Fruit fly (Drosophila melanogaster): Measurements from ENCODE around the gene CG10650.

Gene CG10650

dm6 chr2L:19041590-19041989, 45.9 kb upstream of the CG10650 start, which contains the start of gene Catsup (continued):
- TF ChIP-seq hbn (GFP tag; IDR thresholded peaks at IDR 0.05; ENCODE audit: partially characterized antibody), result peak; percentile 67
- no peak for TF ChIP-seq Hr3 (GFP tag; optimal IDR thresholded peaks at IDR 0.05)
- TF ChIP-seq BEAF-32 (GFP tag; optimal IDR thresholded peaks at IDR 0.05), result peak; percentile 73
- TF ChIP-seq vnd (GFP tag; IDR thresholded peaks at IDR 0.05; ENCODE audit: partially characterized antibody), result peak; percentile 49; the same call in 1 of the 3 replicates
- peak; percentile 57; the same call in 1 of the 3 replicates for TF ChIP-seq Opbp (GFP tag; IDR thresholded peaks at IDR 0.05; ENCODE audit: partially characterized antibody)
- no peak for TF ChIP-seq lab (GFP tag; optimal IDR thresholded peaks at IDR 0.05)
- peak; percentile 78 for TF ChIP-seq Doc3 (GFP tag; IDR thresholded peaks at IDR 0.05; ENCODE audit: partially characterized antibody)
- peak; percentile 64 for TF ChIP-seq tna (GFP tag; IDR thresholded peaks at IDR 0.05; ENCODE audit: partially characterized antibody)
- TF ChIP-seq CG17328 (GFP tag; IDR thresholded peaks at IDR 0.05), result no peak
- no peak for TF ChIP-seq CG13296 (GFP tag; optimal IDR thresholded peaks at IDR 0.05)
- no peak for TF ChIP-seq NC2β (GFP tag; optimal IDR thresholded peaks at IDR 0.05)
- no peak for TF ChIP-seq CG10462 (GFP tag; optimal IDR thresholded peaks at IDR 0.05)
- TF ChIP-seq sr (GFP tag; IDR thresholded peaks at IDR 0.05), result no peak
- peak; percentile 78 for TF ChIP-seq CG30020 (tag; optimal IDR thresholded peaks at IDR 0.05)
- TF ChIP-seq emc (GFP tag; optimal IDR thresholded peaks at IDR 0.05), result no peak
- TF ChIP-seq H15 (GFP tag; IDR thresholded peaks at IDR 0.05), result no peak
- TF ChIP-seq kni (GFP tag; optimal IDR thresholded peaks at IDR 0.05), result no peak
- 0 out of 2 replicates have a peak, but pooled peaks have one; percentile 18 for TF ChIP-seq ato (GFP tag; IDR thresholded peaks at IDR 0.05; ENCODE audit: partially characterized antibody)
- TF ChIP-seq Sin3A (optimal IDR thresholded peaks at IDR 0.05), result peak; percentile 20
- TF ChIP-seq Eip74EF (GFP tag; optimal IDR thresholded peaks at IDR 0.05), result no peak
- peak; percentile 58; the same call in 1 of the 3 replicates for TF ChIP-seq hb (GFP tag; IDR thresholded peaks at IDR 0.05; ENCODE audit: partially characterized antibody)
- TF ChIP-seq HLH4C (GFP tag; IDR thresholded peaks at IDR 0.05; ENCODE audit: partially characterized antibody), result peak; percentile 77
- TF ChIP-seq nerfin-2 (GFP tag; IDR thresholded peaks at IDR 0.05; ENCODE audit: partially characterized antibody), result peak; percentile 56; the same call in 1 of the 2 replicates
- peak; percentile 61 for TF ChIP-seq Sry-δ (GFP tag; optimal IDR thresholded peaks at IDR 0.05)
- TF ChIP-seq CG3407 (GFP tag; optimal IDR thresholded peaks at IDR 0.05), result no peak
- peak; percentile 61 for TF ChIP-seq bbx (GFP tag; IDR thresholded peaks at IDR 0.05; ENCODE audit: partially characterized antibody)
- peak; percentile 33 for TF ChIP-seq CG10267 (tag; optimal IDR thresholded peaks at IDR 0.05)
- TF ChIP-seq Dp (GFP tag; optimal IDR thresholded peaks at IDR 0.05), result peak; percentile 21
- no peak for TF ChIP-seq chm (GFP tag; IDR thresholded peaks at IDR 0.05)
- TF ChIP-seq Hmx (GFP tag; optimal IDR thresholded peaks at IDR 0.05), result no peak
- no peak for TF ChIP-seq CG6683 (GFP tag; optimal IDR thresholded peaks at IDR 0.05)
- TF ChIP-seq Taf1 (GFP tag; IDR thresholded peaks at IDR 0.05), result no peak
- no peak for TF ChIP-seq tll (GFP tag; optimal IDR thresholded peaks at IDR 0.05)
- peak; percentile 82 for TF ChIP-seq CG7357 (GFP tag; IDR thresholded peaks at IDR 0.05)
- no peak for TF ChIP-seq CG7556 (GFP tag; optimal IDR thresholded peaks at IDR 0.05)
- no peak for TF ChIP-seq CG2889 (GFP tag; IDR thresholded peaks at IDR 0.05)
- no peak for TF ChIP-seq CG30403 (GFP tag; optimal IDR thresholded peaks at IDR 0.05)
- no peak for TF ChIP-seq Lpt (GFP tag; optimal IDR thresholded peaks at IDR 0.05)
- no peak for TF ChIP-seq CG34422 (GFP tag; IDR thresholded peaks at IDR 0.05)
- TF ChIP-seq slp2 (GFP tag; optimal IDR thresholded peaks at IDR 0.05), result no peak
- TF ChIP-seq Bteb2 (GFP tag; optimal IDR thresholded peaks at IDR 0.05), result no peak
- peak; percentile 59 for TF ChIP-seq amos (GFP tag; IDR thresholded peaks at IDR 0.05; ENCODE audit: partially characterized antibody)
- TF ChIP-seq unc-4 (GFP tag; IDR thresholded peaks at IDR 0.05; ENCODE audit: partially characterized antibody), result peak; percentile 70
- no peak for TF ChIP-seq ac (GFP tag; optimal IDR thresholded peaks at IDR 0.05)
- no peak for TF ChIP-seq crp (GFP tag; optimal IDR thresholded peaks at IDR 0.05)
- TF ChIP-seq sug (tag; optimal IDR thresholded peaks at IDR 0.05), result no peak
- peak; percentile 58 for TF ChIP-seq CG34224 (GFP tag; IDR thresholded peaks at IDR 0.05; ENCODE audit: partially characterized antibody)
- no peak for TF ChIP-seq CG7271 (tag; optimal IDR thresholded peaks at IDR 0.05)
- no peak for TF ChIP-seq ro (GFP tag; IDR thresholded peaks at IDR 0.05)

Measured in whole organism, embryonic.